Worm (Caenorhabditis elegans) whole organism, mixed stage, embryonic: Measurements from ENCODE around the gene W10G11.1.
A peak's percentile ranks its signal among the peaks of the same experiment; 100 is the strongest.

Source experiments
- M03D4.4 ChIP-seq: sonication (generic microtip); optimal IDR thresholded peaks from 2 replicates; lab custom pipeline; 2017; ENCODE audit warnings: mild to moderate bottlenecking, missing genetic modification characterization, missing compliant biosample characterization
- blmp-1 ChIP-seq: fragments of 150-350 bp; optimal IDR thresholded peaks from 2 replicates; lab custom pipeline; 2014; ENCODE audit warnings: missing biosample characterization, missing genetic modification characterization
- ceh-39 ChIP-seq: fragments of 150-350 bp; optimal IDR thresholded peaks from 2 replicates; lab custom pipeline; 2014; ENCODE audit warnings: missing biosample characterization, missing genetic modification characterization
- ceh-43 ChIP-seq: fragments of 200-800 bp; sonication (Bioruptor generic); optimal IDR thresholded peaks from 2 replicates; lab custom pipeline; 2018; ENCODE audit warnings: mild to moderate bottlenecking, missing genetic modification characterization, moderate library complexity, missing compliant biosample characterization
- ceh-83 ChIP-seq: fragments of 200-800 bp; sonication (Bioruptor generic); optimal IDR thresholded peaks from 2 replicates; lab custom pipeline; 2018; ENCODE audit warnings: mild to moderate bottlenecking, missing genetic modification characterization, missing compliant biosample characterization
- ces-1 ChIP-seq: fragments of 150-350 bp; optimal IDR thresholded peaks from 2 replicates; lab custom pipeline; 2014; ENCODE audit warnings: missing biosample characterization, missing genetic modification reagents, missing genetic modification characterization
- cnd-1 ChIP-seq: fragments of 200-800 bp; sonication (Bioruptor generic); optimal IDR thresholded peaks from 2 replicates; lab custom pipeline; 2018; ENCODE audit warnings: mild to moderate bottlenecking, missing genetic modification characterization, missing compliant biosample characterization
- drap-1 ChIP-seq: fragments of 200-800 bp; sonication (Bioruptor generic); optimal IDR thresholded peaks from 3 replicates; lab custom pipeline; 2018; ENCODE audit warnings: mild to moderate bottlenecking, missing genetic modification characterization, missing compliant biosample characterization
- elt-1 ChIP-seq: sonication (generic microtip); optimal IDR thresholded peaks from 2 replicates; lab custom pipeline; 2017; ENCODE audit warnings: missing genetic modification characterization, mild to moderate bottlenecking, missing compliant biosample characterization, antibody characterized with exemption, moderate library complexity, borderline replicate concordance; ENCODE audit not compliant: insufficient read depth
- elt-3 ChIP-seq: fragments of 150-350 bp; optimal IDR thresholded peaks from 2 replicates; lab custom pipeline; 2014; ENCODE audit warnings: missing biosample characterization, missing genetic modification characterization
- flh-1 ChIP-seq: fragments of 200-800 bp; sonication (Bioruptor generic); optimal IDR thresholded peaks from 2 replicates; lab custom pipeline; 2018; ENCODE audit warnings: mild to moderate bottlenecking, missing genetic modification characterization, moderate library complexity, missing compliant biosample characterization
- ham-2 ChIP-seq: fragments of 200-800 bp; sonication (Bioruptor generic); optimal IDR thresholded peaks from 2 replicates; lab custom pipeline; 2018; ENCODE audit warnings: mild to moderate bottlenecking, missing genetic modification characterization, missing compliant biosample characterization
- hlh-1 ChIP-seq: fragments of 150-350 bp; optimal IDR thresholded peaks from 2 replicates; lab custom pipeline; 2014; ENCODE audit warnings: missing biosample characterization, missing genetic modification reagents, missing genetic modification characterization
- lin-13 ChIP-seq: fragments of 150-350 bp; optimal IDR thresholded peaks from 2 replicates; lab custom pipeline; 2014; ENCODE audit warnings: missing biosample characterization, missing genetic modification characterization
- lsy-2 ChIP-seq: fragments of 150-350 bp; optimal IDR thresholded peaks from 2 replicates; lab custom pipeline; 2014; ENCODE audit warnings: missing biosample characterization, missing genetic modification characterization
- mep-1 ChIP-seq: fragments of 150-350 bp; optimal IDR thresholded peaks from 2 replicates; lab custom pipeline; 2017; ENCODE audit warnings: missing biosample characterization, missing genetic modification reagents, missing genetic modification characterization, inconsistent platforms
- mls-2 ChIP-seq: sonication (generic microtip); optimal IDR thresholded peaks from 2 replicates; lab custom pipeline; 2016; ENCODE audit warnings: mild to moderate bottlenecking, missing genetic modification characterization, moderate library complexity, missing compliant biosample characterization
- nhr-12 ChIP-seq: fragments of 150-350 bp; optimal IDR thresholded peaks from 2 replicates; lab custom pipeline; 2014; ENCODE audit warnings: missing biosample characterization, missing genetic modification characterization
- nhr-2 ChIP-seq: fragments of 150-350 bp; optimal IDR thresholded peaks from 2 replicates; lab custom pipeline; 2014; ENCODE audit warnings: missing biosample characterization, missing genetic modification characterization
- nhr-237 ChIP-seq: fragments of 150-350 bp; optimal IDR thresholded peaks from 2 replicates; lab custom pipeline; 2014; ENCODE audit warnings: missing biosample characterization, missing genetic modification characterization
- nhr-28 ChIP-seq: fragments of 150-350 bp; optimal IDR thresholded peaks from 2 replicates; lab custom pipeline; 2014; ENCODE audit warnings: missing biosample characterization, missing genetic modification characterization
- nhr-76 ChIP-seq: sonication (generic microtip); optimal IDR thresholded peaks from 2 replicates; lab custom pipeline; 2017; ENCODE audit warnings: missing biosample characterization, missing genetic modification characterization
- pha-4 ChIP-seq: fragments of 150-350 bp; optimal IDR thresholded peaks from 2 replicates; lab custom pipeline; 2018; ENCODE audit warnings: missing biosample characterization, missing genetic modification reagents, missing genetic modification characterization
- sem-2 ChIP-seq: fragments of 200-800 bp; sonication (Bioruptor generic); optimal IDR thresholded peaks from 2 replicates; lab custom pipeline; 2018; ENCODE audit warnings: mild to moderate bottlenecking, missing genetic modification characterization, missing compliant biosample characterization
- sptf-1 ChIP-seq: sonication (generic microtip); optimal IDR thresholded peaks from 2 replicates; lab custom pipeline; 2017; ENCODE audit warnings: mild to moderate bottlenecking, missing genetic modification characterization, moderate library complexity, missing compliant biosample characterization
- tbx-8 ChIP-seq: fragments of 200-800 bp; sonication (Bioruptor generic); optimal IDR thresholded peaks from 2 replicates; lab custom pipeline; 2018; ENCODE audit warnings: mild to moderate bottlenecking, missing genetic modification characterization, moderate library complexity, missing compliant biosample characterization
- unc-120 ChIP-seq: sonication (generic microtip); optimal IDR thresholded peaks from 2 replicates; lab custom pipeline; 2017; ENCODE audit warnings: missing genetic modification characterization, missing compliant biosample characterization; ENCODE audit not compliant: poor library complexity, severe bottlenecking
- unc-39 ChIP-seq: fragments of 150-350 bp; optimal IDR thresholded peaks from 2 replicates; lab custom pipeline; 2014; ENCODE audit warnings: missing biosample characterization, missing genetic modification characterization
- zip-8 ChIP-seq: fragments of 150-350 bp; optimal IDR thresholded peaks from 2 replicates; lab custom pipeline; 2014; ENCODE audit warnings: missing biosample characterization, missing genetic modification characterization
- ztf-11 ChIP-seq: fragments of 150-350 bp; optimal IDR thresholded peaks from 2 replicates; lab custom pipeline; 2014; ENCODE audit warnings: missing biosample characterization, missing genetic modification characterization

Gene W10G11.1

DNA sequence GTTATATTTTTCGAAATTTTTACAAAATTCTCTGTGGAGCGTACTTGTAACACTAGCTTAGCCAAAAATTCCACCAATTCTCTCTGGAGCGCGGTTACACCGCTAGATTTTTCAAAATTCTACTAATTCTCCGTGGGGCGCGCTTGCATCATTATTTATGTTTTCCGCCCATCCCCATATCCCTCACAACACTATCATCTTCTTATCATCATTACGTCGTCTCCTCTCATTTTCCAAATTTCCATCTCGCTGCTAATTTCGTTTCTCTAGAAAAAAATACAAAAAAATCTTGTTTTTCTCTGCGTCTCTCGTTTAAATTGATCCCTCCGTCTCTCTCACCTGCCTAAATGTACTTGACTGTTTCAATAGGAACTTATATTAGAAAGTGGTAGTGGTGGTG is 5.2 kb downstream of the W10G11.1 start:
- TF ChIP-seq ceh-43 (no peak), unc-39 (no peak), mep-1 (tag; lab: Kevin White, UChicago) (no peak), nhr-28 (tag; lab: Kevin White, UChicago) (no peak), nhr-2 (tag; lab: Kevin White, UChicago) (no peak), nhr-12 (tag; lab: Kevin White, UChicago) (no peak), unc-120 (tag; lab: Kevin White, UChicago) (no peak)

DNA sequence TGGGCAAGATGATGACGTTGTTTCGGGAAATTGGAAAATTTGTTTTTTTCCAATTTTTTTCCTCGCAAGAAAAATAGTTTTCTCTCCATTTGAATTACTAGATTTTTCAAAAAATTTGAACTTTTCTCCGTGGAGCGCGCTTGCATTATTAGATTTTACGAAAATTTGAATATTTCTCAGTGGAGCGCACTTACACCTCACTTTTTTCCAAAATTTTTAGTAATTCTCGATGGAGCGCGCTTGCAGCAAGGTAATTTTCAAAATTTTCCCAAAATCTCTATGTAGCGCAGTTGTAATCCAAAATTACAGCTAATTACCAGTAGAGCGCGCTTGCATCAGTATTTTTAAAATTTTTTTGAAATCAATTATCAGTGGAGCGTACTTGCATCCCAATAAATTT is 5.8 kb downstream of the W10G11.1 start:
- TF ChIP-seq pha-4 (tag; lab: Kevin White, UChicago) (no peak), tbx-8 (GFP tag; lab: Kevin White, UChicago) (no peak), blmp-1 (tag; lab: Kevin White, UChicago) (no peak), nhr-28 (tag; lab: Kevin White, UChicago) (no peak), elt-1 (tag; lab: Kevin White, UChicago) (no peak), sem-2 (no peak)

ce11 chrII:3553453-3553852 is 7.0 kb downstream of the W10G11.1 start, which contains the start of gene dnc-3:
dnc-3 (plus strand) TSS chrII:3553724.
- peak; percentile 75 for TF ChIP-seq ces-1 (GFP tag; lab: Kevin White, UChicago)
- TF ChIP-seq mep-1 (tag; lab: Kevin White, UChicago) = peak; percentile 14
- peak; percentile 29 for TF ChIP-seq lsy-2 (tag; lab: Kevin White, UChicago)
- peak; percentile 5 for TF ChIP-seq nhr-237 (tag; lab: Kevin White, UChicago)
- peak; percentile 17 for TF ChIP-seq ceh-43
- TF ChIP-seq nhr-76 (tag; lab: Kevin White, UChicago) = no peak

- TF ChIP-seq mls-2 (no peak), sem-2 (no peak), M03D4.4 (tag; lab: Kevin White, UChicago) (no peak), nhr-28 (tag; lab: Kevin White, UChicago) (no peak), elt-3 (tag; lab: Kevin White, UChicago) (no peak), nhr-76 (tag; lab: Kevin White, UChicago) (no peak)
Observed at ce11 chrII:3550352-3550751, 10.1 kb downstream of the W10G11.1 start, which contains the start of gene W10G11.19. W10G11.19 (plus strand) TSS chrII:3550652.

DNA sequence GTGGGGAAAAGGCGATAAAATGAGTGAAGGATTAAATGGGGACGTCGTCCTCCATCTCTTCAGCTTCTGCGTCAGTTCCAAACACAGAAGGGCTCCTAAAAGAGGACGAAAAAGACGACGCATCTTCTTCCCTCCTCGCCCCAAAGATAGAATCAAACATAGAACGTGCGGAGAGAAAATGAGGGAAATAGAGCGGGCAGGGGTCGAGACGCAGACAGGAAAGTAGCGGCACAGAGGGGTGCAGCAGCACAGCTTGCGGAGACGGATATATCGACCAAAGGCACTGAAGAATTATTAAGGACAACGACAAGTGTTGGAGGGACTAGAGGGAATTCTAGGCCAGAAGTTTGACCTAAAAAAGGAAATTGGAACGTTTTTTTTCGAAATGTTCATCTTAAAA is 13.2 kb downstream of the W10G11.1 start:
- TF ChIP-seq sptf-1 (tag; lab: Kevin White, UChicago) (no peak), cnd-1 (tag; lab: Kevin White, UChicago) (peak; percentile 42), nhr-28 (tag; lab: Kevin White, UChicago) (no peak), drap-1 (GFP tag; lab: Kevin White, UChicago) (peak; percentile 1), ceh-83 (peak; percentile 10), unc-39 (no peak), ceh-39 (tag; lab: Kevin White, UChicago) (no peak), unc-120 (tag; lab: Kevin White, UChicago) (peak; percentile 68), elt-3 (tag; lab: Kevin White, UChicago) (no peak), sem-2 (no peak), flh-1 (GFP tag; lab: Kevin White, UChicago) (no peak), lin-13 (no peak), ces-1 (GFP tag; lab: Kevin White, UChicago) (peak; percentile 66), hlh-1 (tag; lab: Kevin White, UChicago) (peak; percentile 5), mep-1 (tag; lab: Kevin White, UChicago) (peak; percentile 34), ham-2 (GFP tag; lab: Kevin White, UChicago) (peak; percentile 45)

ce11 chrII:3546381-3546931 is 14.0 kb downstream of the W10G11.1 start, which contains the start of gene apd-3:
apd-3 (minus strand) TSS chrII:3546431.
- TF ChIP-seq ceh-83 = no peak
- no peak for TF ChIP-seq ztf-11 (tag; lab: Kevin White, UChicago)
- no peak for TF ChIP-seq hlh-1 (tag; lab: Kevin White, UChicago)
- TF ChIP-seq zip-8 (tag; lab: Kevin White, UChicago) = no peak
- no peak for TF ChIP-seq tbx-8 (GFP tag; lab: Kevin White, UChicago)
- no peak for TF ChIP-seq mep-1 (tag; lab: Kevin White, UChicago)
- TF ChIP-seq pha-4 (tag; lab: Kevin White, UChicago) = no peak
- TF ChIP-seq drap-1 (GFP tag; lab: Kevin White, UChicago) = no peak
- no peak for TF ChIP-seq cnd-1 (tag; lab: Kevin White, UChicago)
- TF ChIP-seq flh-1 (GFP tag; lab: Kevin White, UChicago) = no peak
- TF ChIP-seq, all 35 proteins: peak for 0
